Fruit fly (Drosophila melanogaster) whole organism, embryonic: Measurements from ENCODE around the gene Bace.

ENCODE experiments used
- Atf6 ChIP-seq: fragments of 200-800 bp; sonication (Bioruptor generic); IDR thresholded peaks from 2 replicates; pipeline ENCODE4 v1.3.6; 2022; ENCODE audit warnings: missing biosample characterization, missing genetic modification characterization
- B-H2 ChIP-seq: fragments of 200-800 bp; sonication (Bioruptor generic); optimal IDR thresholded peaks from 2 replicates; lab custom pipeline; 2018; ENCODE audit warnings: missing biosample characterization, mild to moderate bottlenecking, missing genetic modification characterization
- Bgb ChIP-seq: fragments of 200-800 bp; sonication (Bioruptor generic); IDR thresholded peaks from 2 replicates; pipeline ENCODE4 v1.3.6; 2022; ENCODE audit warnings: missing biosample characterization, missing genetic modification characterization; ENCODE audit not compliant: partially characterized antibody
- CG10267 ChIP-seq: fragments of 200-800 bp; sonication (Bioruptor generic); optimal IDR thresholded peaks from 2 replicates; lab custom pipeline; 2018; ENCODE audit warnings: missing biosample characterization, mild to moderate bottlenecking, missing genetic modification characterization, moderate library complexity
- CG11247 ChIP-seq: fragments of 200-800 bp; sonication (Bioruptor generic); IDR thresholded peaks from 2 replicates; pipeline ENCODE4 v1.3.6; 2022; ENCODE audit warnings: missing biosample characterization, missing genetic modification characterization
- CG11504 ChIP-seq: fragments of 200-800 bp; sonication (Bioruptor generic); optimal IDR thresholded peaks from 3 replicates; lab custom pipeline; 2019; ENCODE audit warnings: missing biosample characterization, mild to moderate bottlenecking, missing genetic modification characterization, moderate library complexity
- CG13287 ChIP-seq: fragments of 200-800 bp; sonication (Bioruptor generic); IDR thresholded peaks from 2 replicates; pipeline ENCODE4 v1.3.6; 2022; ENCODE audit warnings: missing biosample characterization, missing genetic modification characterization; ENCODE audit not compliant: partially characterized antibody
- CG16779 ChIP-seq: fragments of 200-800 bp; sonication (Bioruptor generic); IDR thresholded peaks from 2 replicates; pipeline ENCODE4 v1.3.6; 2022; ENCODE audit warnings: missing biosample characterization, missing genetic modification characterization
- CG16815 ChIP-seq: fragments of 200-800 bp; sonication (Bioruptor generic); optimal IDR thresholded peaks from 3 replicates; lab custom pipeline; 2017; ENCODE audit warnings: missing biosample characterization, mild to moderate bottlenecking, missing genetic modification characterization
- CG17612 ChIP-seq: fragments of 200-800 bp; sonication (Bioruptor generic); IDR thresholded peaks from 2 replicates; pipeline ENCODE4 v1.3.6; 2022; ENCODE audit warnings: missing biosample characterization, missing genetic modification characterization
- CG17829 ChIP-seq: fragments of 200-800 bp; optimal IDR thresholded peaks from 2 replicates; lab custom pipeline; 2019; ENCODE audit warnings: missing biosample characterization, mild to moderate bottlenecking, missing genetic modification characterization, moderate library complexity
- CG18011 ChIP-seq: fragments of 200-800 bp; sonication (Bioruptor generic); optimal IDR thresholded peaks from 2 replicates; lab custom pipeline; 2017; ENCODE audit warnings: missing biosample characterization, missing genetic modification characterization, mild to moderate bottlenecking, moderate library complexity, missing genotype
- CG31388 ChIP-seq: fragments of 200-800 bp; sonication (Bioruptor generic); optimal IDR thresholded peaks from 2 replicates; lab custom pipeline; 2016; ENCODE audit warnings: missing biosample characterization, missing genetic modification characterization
- CG4404 ChIP-seq: fragments of 200-800 bp; sonication (Bioruptor generic); IDR thresholded peaks from 2 replicates; pipeline ENCODE4 v1.3.6; 2022; ENCODE audit warnings: missing biosample characterization, missing genetic modification characterization
- CG7987 ChIP-seq: fragments of 200-800 bp; sonication (Bioruptor generic); optimal IDR thresholded peaks from 2 replicates; lab custom pipeline; 2018; ENCODE audit warnings: missing biosample characterization, mild to moderate bottlenecking, missing genetic modification characterization, moderate library complexity
- CG9215 ChIP-seq: fragments of 200-800 bp; sonication (Bioruptor generic); IDR thresholded peaks from 2 replicates; pipeline ENCODE4 v1.3.6; 2022; ENCODE audit warnings: missing biosample characterization, missing genetic modification characterization
- CTCF ChIP-seq: fragments of 200-800 bp; sonication (Bioruptor generic); optimal IDR thresholded peaks from 2 replicates; lab custom pipeline; 2017; ENCODE audit warnings: missing biosample characterization, mild to moderate bottlenecking, missing genetic modification characterization, moderate library complexity
- Dll ChIP-seq: fragments of 200-800 bp; sonication (Bioruptor generic); IDR thresholded peaks from 4 replicates; pipeline ENCODE4 v1.3.6; 2022; ENCODE audit warnings: missing biosample characterization, missing genetic modification characterization; ENCODE audit not compliant: partially characterized antibody
- Doc3 ChIP-seq: fragments of 200-800 bp; sonication (Bioruptor generic); IDR thresholded peaks from 3 replicates; pipeline ENCODE4 v1.3.6; 2022; ENCODE audit warnings: missing biosample characterization, missing genetic modification characterization; ENCODE audit not compliant: partially characterized antibody
- E2f2 ChIP-seq: fragments of 200-800 bp; sonication (Bioruptor generic); IDR thresholded peaks from 2 replicates; pipeline ENCODE4 v1.3.6; 2022; ENCODE audit warnings: missing biosample characterization, missing genetic modification characterization
- ERR ChIP-seq: fragments of 200-800 bp; sonication (Bioruptor generic); optimal IDR thresholded peaks from 2 replicates; lab custom pipeline; 2016; ENCODE audit warnings: missing biosample characterization, missing genetic modification characterization
- Fer1 ChIP-seq: fragments of 200-800 bp; sonication (Bioruptor generic); optimal IDR thresholded peaks from 2 replicates; lab custom pipeline; 2017; ENCODE audit warnings: missing biosample characterization, mild to moderate bottlenecking, missing genetic modification characterization
- Fer2 ChIP-seq: fragments of 200-800 bp; sonication (Bioruptor generic); optimal IDR thresholded peaks from 2 replicates; lab custom pipeline; 2018; ENCODE audit warnings: missing biosample characterization, mild to moderate bottlenecking, missing genetic modification characterization, moderate library complexity
- HmgZ ChIP-seq: fragments of 200-800 bp; sonication (Bioruptor generic); optimal IDR thresholded peaks from 2 replicates; lab custom pipeline; 2018; ENCODE audit warnings: missing biosample characterization, mild to moderate bottlenecking, missing genetic modification characterization
- Med ChIP-seq: fragments of 200-800 bp; sonication (Bioruptor generic); peaks from one replicate; lab custom pipeline; 2016; ENCODE audit warnings: missing biosample characterization, missing genetic modification characterization, mild to moderate bottlenecking, inconsistent platforms, moderate library complexity
- Opbp ChIP-seq: fragments of 200-800 bp; sonication (Bioruptor generic); IDR thresholded peaks from 3 replicates; pipeline ENCODE4 v1.3.6; 2022; ENCODE audit warnings: missing biosample characterization, missing genetic modification characterization; ENCODE audit not compliant: partially characterized antibody
- Optix ChIP-seq: fragments of 200-800 bp; sonication (Bioruptor generic); IDR thresholded peaks from 3 replicates; pipeline ENCODE4 v1.3.6; 2022; ENCODE audit warnings: missing biosample characterization, missing genetic modification characterization
- Scr ChIP-seq: fragments of 200-800 bp; sonication (Bioruptor generic); IDR thresholded peaks from 2 replicates; pipeline ENCODE4 v1.3.6; 2022; ENCODE audit warnings: missing biosample characterization, missing genetic modification characterization; ENCODE audit not compliant: partially characterized antibody
- Sry-δ ChIP-seq: fragments of 200-800 bp; sonication (Bioruptor generic); optimal IDR thresholded peaks from 2 replicates; lab custom pipeline; 2016; ENCODE audit warnings: missing biosample characterization, missing genetic modification characterization
- Stat92E ChIP-seq, 3 experiments: fragments of >200 bp in 2 of 3; fragments of 200-800 bp in 1 of 3; sonication (Bioruptor generic) in 1 of 3; optimal IDR thresholded peaks; 2 replicates each; lab custom pipeline; 2017 to 2019; ENCODE audit warnings: missing biosample characterization in 3 of 3, missing genetic modification characterization in 3 of 3, mild to moderate bottlenecking in 1 of 3, moderate library complexity in 1 of 3
- amos ChIP-seq: fragments of 200-800 bp; sonication (Bioruptor generic); IDR thresholded peaks from 2 replicates; pipeline ENCODE4 v1.3.6; 2022; ENCODE audit warnings: missing biosample characterization, missing genetic modification characterization; ENCODE audit not compliant: partially characterized antibody
- chm ChIP-seq: fragments of 200-800 bp; sonication (Bioruptor generic); IDR thresholded peaks from 2 replicates; pipeline ENCODE4 v1.3.6; 2022; ENCODE audit warnings: missing biosample characterization, missing genetic modification characterization
- ci ChIP-seq: fragments of 200-800 bp; sonication (Bioruptor generic); IDR thresholded peaks from 3 replicates; pipeline ENCODE4 v1.3.6; 2022; ENCODE audit warnings: missing biosample characterization, missing genetic modification characterization
- dm ChIP-seq: fragments of 200-800 bp; sonication (Bioruptor generic); optimal IDR thresholded peaks from 3 replicates; lab custom pipeline; 2016; ENCODE audit warnings: missing biosample characterization, missing genetic modification characterization
- fd96Cb ChIP-seq: fragments of 200-800 bp; sonication (Bioruptor generic); optimal IDR thresholded peaks from 2 replicates; lab custom pipeline; 2018; ENCODE audit warnings: missing biosample characterization, mild to moderate bottlenecking, missing genetic modification characterization, moderate library complexity
- fru ChIP-seq: fragments of >200 bp; optimal IDR thresholded peaks from 2 replicates; lab custom pipeline; 2017
- fu2 ChIP-seq: fragments of 200-800 bp; sonication (Bioruptor generic); optimal IDR thresholded peaks from 2 replicates; lab custom pipeline; 2016; ENCODE audit warnings: missing biosample characterization, missing genetic modification characterization
- gfzf ChIP-seq: fragments of 200-800 bp; sonication (Bioruptor generic); optimal IDR thresholded peaks from 2 replicates; lab custom pipeline; 2016; ENCODE audit warnings: missing biosample characterization, mild to moderate bottlenecking, missing genetic modification characterization, moderate library complexity
- h ChIP-seq: fragments of >200 bp; optimal IDR thresholded peaks from 2 replicates; lab custom pipeline; 2017
- nerfin-2 ChIP-seq: fragments of 200-800 bp; sonication (Bioruptor generic); IDR thresholded peaks from 2 replicates; pipeline ENCODE4 v1.3.6; 2022; ENCODE audit warnings: missing biosample characterization, missing genetic modification characterization; ENCODE audit not compliant: partially characterized antibody
- odd ChIP-seq: fragments of 200-800 bp; sonication (Bioruptor generic); optimal IDR thresholded peaks from 2 replicates; lab custom pipeline; 2017; ENCODE audit warnings: missing biosample characterization, mild to moderate bottlenecking, missing genetic modification characterization
- ro ChIP-seq: fragments of 200-800 bp; sonication (Bioruptor generic); IDR thresholded peaks from 2 replicates; pipeline ENCODE4 v1.3.6; 2022; ENCODE audit warnings: missing biosample characterization, missing genetic modification characterization
- slou ChIP-seq: fragments of 200-800 bp; sonication (Bioruptor generic); optimal IDR thresholded peaks from 3 replicates; lab custom pipeline; 2016; ENCODE audit warnings: missing biosample characterization, missing genetic modification characterization
- sna ChIP-seq: fragments of 200-800 bp; sonication (Bioruptor generic); IDR thresholded peaks from 2 replicates; pipeline ENCODE4 v1.3.6; 2022; ENCODE audit warnings: missing biosample characterization, missing genetic modification characterization; ENCODE audit not compliant: partially characterized antibody
- sqz ChIP-seq: fragments of 200-800 bp; sonication (Bioruptor generic); optimal IDR thresholded peaks from 3 replicates; lab custom pipeline; 2018; ENCODE audit warnings: missing biosample characterization, mild to moderate bottlenecking, missing genetic modification characterization
- tup ChIP-seq: fragments of 200-800 bp; sonication (Bioruptor generic); optimal IDR thresholded peaks from 2 replicates; lab custom pipeline; 2016; ENCODE audit warnings: missing biosample characterization, mild to moderate bottlenecking, missing genetic modification characterization, moderate library complexity
- twi ChIP-seq: fragments of 200-800 bp; optimal IDR thresholded peaks from 2 replicates; lab custom pipeline; 2019; ENCODE audit warnings: missing biosample characterization, mild to moderate bottlenecking, missing genetic modification characterization, moderate library complexity
- unc-4 ChIP-seq: fragments of 200-800 bp; sonication (Bioruptor generic); IDR thresholded peaks from 2 replicates; pipeline ENCODE4 v1.3.6; 2022; ENCODE audit warnings: missing biosample characterization, missing genetic modification characterization; ENCODE audit not compliant: partially characterized antibody
- vvl ChIP-seq: fragments of 200-800 bp; sonication (Bioruptor generic); IDR thresholded peaks from 2 replicates; pipeline ENCODE4 v1.3.6; 2022; ENCODE audit warnings: missing biosample characterization, missing genetic modification characterization

Gene Bace

DNA sequence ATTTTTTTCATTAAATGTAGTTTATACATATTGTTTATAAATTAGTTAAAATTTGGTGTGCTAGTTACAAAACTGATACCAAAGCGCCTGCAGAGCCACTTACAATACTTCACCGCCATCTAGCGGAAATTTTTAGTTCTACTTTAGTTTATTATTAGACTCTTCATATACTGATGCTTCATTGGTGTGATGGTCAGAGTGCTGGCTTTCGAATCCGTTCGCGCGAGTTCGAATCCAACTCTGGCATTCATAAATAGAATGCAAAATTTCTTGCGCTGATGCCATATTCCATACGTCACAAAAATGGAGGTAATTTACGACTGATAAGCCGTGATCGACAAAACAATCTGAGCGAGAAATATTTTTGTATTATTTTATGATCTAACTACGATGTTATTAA is 10.5 kb downstream of the Bace start (continued):
- no peak for TF ChIP-seq CG10267
- TF ChIP-seq Dll (GFP tag; lab: Robert Waterston, UW), result 0 out of 4 replicates have a peak, but pooled peaks have one; percentile 26
- TF ChIP-seq CG7987 (GFP tag; lab: Kevin White, UChicago), result no peak
- peak; percentile 37; the same call in 1 of the 2 replicates for TF ChIP-seq vvl (GFP tag; lab: Robert Waterston, UW)
- peak; percentile 76 for TF ChIP-seq Opbp (GFP tag; lab: Robert Waterston, UW)
- no peak for TF ChIP-seq Optix (GFP tag; lab: Robert Waterston, UW)
- TF ChIP-seq CG18011 (GFP tag; lab: Kevin White, UChicago), result no peak
- no peak for TF ChIP-seq CG16815 (GFP tag; lab: Kevin White, UChicago)
- TF ChIP-seq Scr (GFP tag; lab: Robert Waterston, UW), result peak; percentile 56
- TF ChIP-seq h (lab: Kevin White, UChicago), result no peak
- no peak for TF ChIP-seq fu2
- no peak for TF ChIP-seq ERR
- TF ChIP-seq CG13287 (GFP tag; lab: Robert Waterston, UW), result peak; percentile 50; the same call in 1 of the 2 replicates
- TF ChIP-seq CTCF (GFP tag; lab: Kevin White, UChicago), result peak; percentile 96
- TF ChIP-seq fd96Cb (tag; lab: Kevin White, UChicago), result no peak
- no peak for TF ChIP-seq CG4404
- peak; percentile 79 for TF ChIP-seq nerfin-2
- TF ChIP-seq Med (GFP tag; lab: Kevin White, UChicago), result peak; percentile 76
- no peak for TF ChIP-seq twi
- no peak for TF ChIP-seq ro
- peak; percentile 6 for TF ChIP-seq CG17829 (tag; lab: Kevin White, UChicago)
- 0 out of 2 replicates have a peak, but pooled peaks have one; percentile 15 for TF ChIP-seq chm (GFP tag; lab: Robert Waterston, UW)
- peak; percentile 50 for TF ChIP-seq HmgZ
- peak; percentile 24; the same call in 1 of the 3 replicates for TF ChIP-seq ci (GFP tag; lab: Robert Waterston, UW)
- TF ChIP-seq unc-4 (GFP tag; lab: Robert Waterston, UW), result peak; percentile 39; the same call in 1 of the 2 replicates
- peak; percentile 63 for TF ChIP-seq amos (GFP tag; lab: Robert Waterston, UW)
- no peak for TF ChIP-seq CG31388 (GFP tag; lab: Kevin White, UChicago)
- no peak for TF ChIP-seq tup
- peak; percentile 78 for TF ChIP-seq Bgb (GFP tag; lab: Robert Waterston, UW)
- TF ChIP-seq Doc3 (GFP tag; lab: Robert Waterston, UW), result peak; percentile 22; the same call in 1 of the 3 replicates
- no peak for TF ChIP-seq B-H2 (GFP tag; lab: Kevin White, UChicago)
- no peak for TF ChIP-seq dm (GFP tag; lab: Kevin White, UChicago)
- peak; percentile 30 for TF ChIP-seq Fer1

DNA sequence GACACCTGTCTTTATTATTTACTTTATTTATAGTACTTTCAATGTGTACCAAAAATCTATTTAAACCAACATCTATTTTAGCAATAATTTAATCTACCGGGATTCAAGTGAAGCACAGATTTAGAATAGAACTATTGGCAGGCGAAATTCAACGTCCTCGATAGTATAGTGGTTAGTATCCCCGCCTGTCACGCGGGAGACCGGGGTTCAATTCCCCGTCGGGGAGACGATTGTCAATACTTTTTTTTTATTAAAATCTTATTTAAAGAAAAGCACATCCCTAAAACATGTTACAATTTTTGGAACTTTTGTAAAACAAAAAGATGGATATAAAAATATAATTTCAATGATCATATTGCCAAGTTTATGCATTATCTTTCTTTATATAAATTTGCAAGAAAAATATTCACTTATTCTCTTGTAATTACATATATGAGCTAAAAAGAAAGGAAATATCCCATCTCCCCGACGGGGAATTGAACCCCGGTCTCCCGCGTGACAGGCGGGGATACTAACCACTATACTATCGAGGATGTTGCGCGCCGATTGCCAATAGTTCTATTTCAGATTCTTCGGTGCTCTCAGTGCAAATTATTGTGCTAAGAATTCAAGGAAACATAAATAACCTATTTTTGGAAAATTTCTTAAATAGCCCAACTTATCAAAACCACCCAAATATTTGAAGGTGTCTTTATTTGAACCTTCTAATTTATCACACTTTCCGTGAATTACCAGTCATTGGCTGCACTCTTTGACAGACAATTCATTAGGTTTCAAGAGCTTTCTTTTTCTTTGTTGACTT is 14.3 kb downstream of the Bace start, which contains the start of gene CG43796:
Gene CG43796 (plus strand): TSS at position 752 of the 802 bp plus-strand sequence.
- TF ChIP-seq odd (GFP tag; lab: Kevin White, UChicago) (no peak), CG9215 (GFP tag; lab: Robert Waterston, UW) (no peak), Fer2 (no peak), CG17829 (tag; lab: Kevin White, UChicago) (no peak), slou (no peak), CG11247 (GFP tag; lab: Robert Waterston, UW) (no peak), sna (GFP tag; lab: Robert Waterston, UW) (0 out of 2 replicates have a peak, but pooled peaks have one; percentile 18), CG16779 (no peak), CG17612 (no peak), Opbp (GFP tag; lab: Robert Waterston, UW) (peak; percentile 73; the same call in 2 of the 3 replicates), Stat92E (GFP tag; optimal IDR thresholded peaks at IDR 0.05; lab: Kevin White, UChicago) (peak in 1 of 3 experiments; percentile 31), CG13287 (GFP tag; lab: Robert Waterston, UW) (peak; percentile 13; the same call in 1 of the 2 replicates), E2f2 (GFP tag; lab: Robert Waterston, UW) (no peak), gfzf (GFP tag; lab: Kevin White, UChicago) (no peak), sqz (no peak), fru (lab: Kevin White, UChicago) (no peak), CG11504 (no peak), Sry-δ (GFP tag; lab: Kevin White, UChicago) (no peak), Atf6 (GFP tag; lab: Robert Waterston, UW) (no peak)
